Fruit fly (Drosophila melanogaster) S2 (cell line): Measurements from ENCODE around the gene Hsp22.

Source experiments
- CG8478 ChIP-seq: fragments of >200 bp; optimal IDR thresholded peaks from 2 replicates; lab custom pipeline; 2018
- CTCF ChIP-seq, 2 experiments: fragments of >200 bp; optimal IDR thresholded peaks; 2 replicates each; lab custom pipeline; 2018

Hsp22 gene

dm6 chr3L:9372278-9372975 lies at the start of gene Hsp22, which contains the start of the genes Hsp67Bc and CG4456:
Gene Hsp22 (plus strand): TSS chr3L:9372931.
Gene Hsp67Bc (minus strand): TSS chr3L:9372497.
Gene CG4456 (plus strand): TSS chr3L:9372722.
- TF ChIP-seq CG8478 (lab: Kevin White, UChicago): no peak
- no peak for TF ChIP-seq CTCF (optimal IDR thresholded peaks at IDR 0.05; lab: Kevin White, UChicago)

dm6 chr3L:9333745-9334382 lies 38.9 kb upstream of the Hsp22 start, which contains the start of gene PGRP-LA:
Gene PGRP-LA (plus strand): TSS chr3L:9334332.
- TF ChIP-seq CG8478 (lab: Kevin White, UChicago): no peak
- peak in 1 of 2 experiments; percentile 14 for TF ChIP-seq CTCF (optimal IDR thresholded peaks at IDR 0.05; lab: Kevin White, UChicago)

- TF ChIP-seq CG8478 (lab: Kevin White, UChicago) (no peak), CTCF (optimal IDR thresholded peaks at IDR 0.05; lab: Kevin White, UChicago) (no peak)
Measured at dm6 chr3L:9335711-9336110, 37.0 kb upstream of the Hsp22 start.

dm6 chr3L:9337942-9338468 lies 34.7 kb upstream of the Hsp22 start:
- TF ChIP-seq CTCF (optimal IDR thresholded peaks at IDR 0.05; lab: Kevin White, UChicago): no peak
- TF ChIP-seq CG8478 (lab: Kevin White, UChicago): no peak

dm6 chr3L:9338510-9338909 lies 34.2 kb upstream of the Hsp22 start, which contains the start of gene PGRP-LC:
Gene PGRP-LC (plus strand): TSS chr3L:9338810.
- TF ChIP-seq CG8478 (lab: Kevin White, UChicago) (no peak), CTCF (optimal IDR thresholded peaks at IDR 0.05; lab: Kevin White, UChicago) (no peak)

dm6 chr3L:9339021-9339420 lies 33.7 kb upstream of the Hsp22 start:
- TF ChIP-seq CG8478 (lab: Kevin White, UChicago) (no peak), CTCF (optimal IDR thresholded peaks at IDR 0.05; lab: Kevin White, UChicago) (no peak)

dm6 chr3L:9340232-9340631 lies 32.5 kb upstream of the Hsp22 start:
- TF ChIP-seq CTCF (optimal IDR thresholded peaks at IDR 0.05; lab: Kevin White, UChicago) (no peak), CG8478 (lab: Kevin White, UChicago) (no peak)

- TF ChIP-seq CTCF (optimal IDR thresholded peaks at IDR 0.05; lab: Kevin White, UChicago) (no peak), CG8478 (lab: Kevin White, UChicago) (no peak)
Measured at dm6 chr3L:9340839-9341238, 31.9 kb upstream of the Hsp22 start.

- TF ChIP-seq CG8478 (lab: Kevin White, UChicago): no peak
- TF ChIP-seq CTCF (optimal IDR thresholded peaks at IDR 0.05; lab: Kevin White, UChicago): no peak
Measured at dm6 chr3L:9343963-9344362, 28.8 kb upstream of the Hsp22 start.

- no peak for TF ChIP-seq CG8478 (lab: Kevin White, UChicago)
- TF ChIP-seq CTCF (optimal IDR thresholded peaks at IDR 0.05; lab: Kevin White, UChicago): no peak
Measured at dm6 chr3L:9345157-9345556, 27.6 kb upstream of the Hsp22 start.

- TF ChIP-seq CG8478 (lab: Kevin White, UChicago) (no peak), CTCF (optimal IDR thresholded peaks at IDR 0.05; lab: Kevin White, UChicago) (no peak)
Measured at dm6 chr3L:9349314-9349733, 23.4 kb upstream of the Hsp22 start, which contains the start of gene PGRP-LF. Gene PGRP-LF (plus strand): TSS chr3L:9349609.

- no peak for TF ChIP-seq CTCF (optimal IDR thresholded peaks at IDR 0.05; lab: Kevin White, UChicago)
- TF ChIP-seq CG8478 (lab: Kevin White, UChicago): no peak
Measured at dm6 chr3L:9353733-9354132, 19.0 kb upstream of the Hsp22 start, which contains the start of gene CG32040. Gene CG32040 (plus strand): TSS chr3L:9354033.

dm6 chr3L:9355555-9355954 lies 17.2 kb upstream of the Hsp22 start:
- TF ChIP-seq CG8478 (lab: Kevin White, UChicago) (no peak), CTCF (optimal IDR thresholded peaks at IDR 0.05; lab: Kevin White, UChicago) (no peak)

dm6 chr3L:9356138-9356753 lies 16.5 kb upstream of the Hsp22 start:
- TF ChIP-seq CG8478 (lab: Kevin White, UChicago) (no peak), CTCF (optimal IDR thresholded peaks at IDR 0.05; lab: Kevin White, UChicago) (peak; percentile 83 to 84)
